Worm (Caenorhabditis elegans): ENCODE data around the gene K09E2.3.

- TF ChIP-seq him-1 (tag; optimal IDR thresholded peaks at IDR 0.05) (no peak), dao-5 (tag; optimal IDR thresholded peaks at IDR 0.05) (no peak), W03F9.2 (tag; optimal IDR thresholded peaks at IDR 0.05) (no peak)
These were observed 8.7 kb downstream of the K09E2.3 start, which contains the start of gene K09E2.1 for ce11 chrX:8681600-8681999.
